Fruit fly (Drosophila melanogaster) whole organism, embryonic: ENCODE results near the gene SamDC.

Experiments used
- CG12659 ChIP-seq: fragments of 200-800 bp; sonication (Bioruptor generic); optimal IDR thresholded peaks from 3 replicates; lab custom pipeline; 2017; ENCODE audit warnings: mild to moderate bottlenecking, missing biosample characterization, missing genetic modification reagents, missing genetic modification characterization
- CG12942 ChIP-seq: fragments of 200-800 bp; sonication (Bioruptor generic); optimal IDR thresholded peaks from 3 replicates; lab custom pipeline; 2016; ENCODE audit warnings: missing biosample characterization, missing genetic modification characterization
- CG13624 ChIP-seq: fragments of 200-800 bp; sonication (Bioruptor generic); optimal IDR thresholded peaks from 2 replicates; lab custom pipeline; 2016; ENCODE audit warnings: missing biosample characterization, missing genetic modification characterization
- CG14710 ChIP-seq: fragments of 200-800 bp; sonication (Bioruptor generic); optimal IDR thresholded peaks from 3 replicates; lab custom pipeline; 2019; ENCODE audit warnings: missing biosample characterization, mild to moderate bottlenecking, missing genetic modification characterization, moderate library complexity
- CG15011 ChIP-seq: fragments of 200-800 bp; sonication (Bioruptor generic); optimal IDR thresholded peaks from 3 replicates; lab custom pipeline; 2018; ENCODE audit warnings: missing biosample characterization, mild to moderate bottlenecking, missing genetic modification characterization
- CG15514 ChIP-seq: fragments of 200-800 bp; sonication (Bioruptor generic); optimal IDR thresholded peaks from 3 replicates; lab custom pipeline; 2017; ENCODE audit warnings: missing biosample characterization, missing genetic modification characterization, mild to moderate bottlenecking, moderate library complexity, missing genetic modification reagents
- CG1603 ChIP-seq: fragments of 200-800 bp; sonication (Bioruptor generic); optimal IDR thresholded peaks from 2 replicates; lab custom pipeline; 2019; ENCODE audit warnings: missing biosample characterization, mild to moderate bottlenecking, missing genetic modification characterization, moderate library complexity
- CG2116 ChIP-seq: fragments of 200-800 bp; sonication (Bioruptor generic); optimal IDR thresholded peaks from 3 replicates; lab custom pipeline; 2018; ENCODE audit warnings: missing biosample characterization, mild to moderate bottlenecking, missing genetic modification characterization
- CG2202 ChIP-seq: fragments of 200-800 bp; sonication (Bioruptor generic); optimal IDR thresholded peaks from 2 replicates; lab custom pipeline; 2018; ENCODE audit warnings: missing biosample characterization, mild to moderate bottlenecking, missing genetic modification characterization
- CG30020 ChIP-seq: fragments of 200-800 bp; optimal IDR thresholded peaks from 2 replicates; lab custom pipeline; 2019; ENCODE audit warnings: missing biosample characterization, mild to moderate bottlenecking, missing genetic modification characterization, moderate library complexity
- CG31224 ChIP-seq: fragments of 200-800 bp; sonication (Bioruptor generic); IDR thresholded peaks from 2 replicates; pipeline ENCODE4 v1.3.6; 2022; ENCODE audit warnings: missing biosample characterization, missing genetic modification characterization
- CG31441 ChIP-seq: fragments of 200-800 bp; sonication (Bioruptor generic); IDR thresholded peaks from 2 replicates; pipeline ENCODE4 v1.3.6; 2022; ENCODE audit warnings: missing biosample characterization, missing genetic modification characterization
- CG3838 ChIP-seq: fragments of 200-800 bp; sonication (Bioruptor generic); optimal IDR thresholded peaks from 3 replicates; lab custom pipeline; 2016; ENCODE audit warnings: missing biosample characterization, missing genetic modification characterization
- CG42726 ChIP-seq: fragments of 200-800 bp; sonication (Bioruptor generic); IDR thresholded peaks from 2 replicates; pipeline ENCODE4 v1.3.6; 2022; ENCODE audit warnings: missing biosample characterization, missing genetic modification characterization; ENCODE audit not compliant: partially characterized antibody
- CG43689 ChIP-seq: fragments of 200-800 bp; sonication (Bioruptor generic); IDR thresholded peaks from 2 replicates; pipeline ENCODE4 v1.3.6; 2022; ENCODE audit warnings: missing biosample characterization, missing genetic modification characterization
- CG6854 ChIP-seq: fragments of 200-800 bp; sonication (Bioruptor generic); optimal IDR thresholded peaks from 3 replicates; lab custom pipeline; 2017; ENCODE audit warnings: missing biosample characterization, mild to moderate bottlenecking, missing genetic modification characterization
- CG7987 ChIP-seq: fragments of 200-800 bp; sonication (Bioruptor generic); optimal IDR thresholded peaks from 2 replicates; lab custom pipeline; 2018; ENCODE audit warnings: missing biosample characterization, mild to moderate bottlenecking, missing genetic modification characterization, moderate library complexity
- CG8290 ChIP-seq, 3 experiments: fragments of 200-800 bp; sonication (Bioruptor generic); optimal IDR thresholded peaks; 2 replicates each; lab custom pipeline; 2016 to 2019; ENCODE audit warnings: missing biosample characterization in 3 of 3, missing genetic modification characterization in 3 of 3, mild to moderate bottlenecking in 2 of 3, moderate library complexity in 1 of 3
- CG9797 ChIP-seq: fragments of 200-800 bp; sonication (Bioruptor generic); optimal IDR thresholded peaks from 3 replicates; lab custom pipeline; 2018; ENCODE audit warnings: missing biosample characterization, mild to moderate bottlenecking, missing genetic modification characterization
- CG9876 ChIP-seq: fragments of 200-800 bp; sonication (Bioruptor generic); optimal IDR thresholded peaks from 2 replicates; lab custom pipeline; 2016; ENCODE audit warnings: missing biosample characterization, missing genetic modification characterization
- D19A ChIP-seq: fragments of 200-800 bp; optimal IDR thresholded peaks from 3 replicates; lab custom pipeline; 2019; ENCODE audit warnings: missing biosample characterization, mild to moderate bottlenecking, missing genetic modification characterization, moderate library complexity
- D19B ChIP-seq: fragments of 200-800 bp; sonication (Bioruptor generic); optimal IDR thresholded peaks from 2 replicates; lab custom pipeline; 2017; ENCODE audit warnings: missing biosample characterization, mild to moderate bottlenecking, missing genetic modification characterization
- Dip3 ChIP-seq: fragments of 200-800 bp; sonication (Bioruptor generic); optimal IDR thresholded peaks from 3 replicates; lab custom pipeline; 2016; ENCODE audit warnings: missing biosample characterization, missing genetic modification characterization
- Doc3 ChIP-seq: fragments of 200-800 bp; sonication (Bioruptor generic); IDR thresholded peaks from 3 replicates; pipeline ENCODE4 v1.3.6; 2022; ENCODE audit warnings: missing biosample characterization, missing genetic modification characterization; ENCODE audit not compliant: partially characterized antibody
- E2f2 ChIP-seq: fragments of 200-800 bp; sonication (Bioruptor generic); IDR thresholded peaks from 2 replicates; pipeline ENCODE4 v1.3.6; 2022; ENCODE audit warnings: missing biosample characterization, missing genetic modification characterization
- Fer1 ChIP-seq: fragments of 200-800 bp; sonication (Bioruptor generic); optimal IDR thresholded peaks from 2 replicates; lab custom pipeline; 2017; ENCODE audit warnings: missing biosample characterization, mild to moderate bottlenecking, missing genetic modification characterization
- NC2β ChIP-seq: fragments of 200-800 bp; sonication (Bioruptor generic); optimal IDR thresholded peaks from 2 replicates; lab custom pipeline; 2016; ENCODE audit warnings: missing biosample characterization, missing genetic modification characterization
- Pdp1 ChIP-seq, 2 experiments: fragments of 200-800 bp; sonication (Bioruptor generic); optimal IDR thresholded peaks; 3 replicates each; lab custom pipeline; 2016; ENCODE audit warnings: missing biosample characterization in 2 of 2, missing genetic modification characterization in 2 of 2, mild to moderate bottlenecking in 1 of 2, moderate library complexity in 1 of 2
- Ravus ChIP-seq: fragments of 200-800 bp; sonication (Bioruptor generic); IDR thresholded peaks from 2 replicates; pipeline ENCODE4 v1.3.6; 2022; ENCODE audit warnings: missing biosample characterization, missing genetic modification characterization
- bowl ChIP-seq: fragments of 200-800 bp; sonication (Bioruptor generic); IDR thresholded peaks from 2 replicates; pipeline ENCODE4 v1.3.6; 2022; ENCODE audit warnings: missing biosample characterization, missing genetic modification characterization
- fd102C ChIP-seq: fragments of 200-800 bp; sonication (Bioruptor generic); optimal IDR thresholded peaks from 2 replicates; lab custom pipeline; 2018; ENCODE audit warnings: missing biosample characterization, mild to moderate bottlenecking, missing genetic modification characterization, moderate library complexity
- fd64A ChIP-seq: fragments of 200-800 bp; sonication (Bioruptor generic); optimal IDR thresholded peaks from 3 replicates; lab custom pipeline; 2018; ENCODE audit warnings: missing biosample characterization, mild to moderate bottlenecking, missing genetic modification characterization
- gfzf ChIP-seq: fragments of 200-800 bp; sonication (Bioruptor generic); optimal IDR thresholded peaks from 2 replicates; lab custom pipeline; 2016; ENCODE audit warnings: missing biosample characterization, mild to moderate bottlenecking, missing genetic modification characterization, moderate library complexity
- nau ChIP-seq: fragments of 200-800 bp; sonication (Bioruptor generic); optimal IDR thresholded peaks from 3 replicates; lab custom pipeline; 2017; ENCODE audit warnings: missing biosample characterization, mild to moderate bottlenecking, missing genetic modification characterization, missing genetic modification reagents
- nerfin-1 ChIP-seq: fragments of 200-800 bp; sonication (Bioruptor generic); optimal IDR thresholded peaks from 3 replicates; lab custom pipeline; 2019; ENCODE audit warnings: missing biosample characterization, mild to moderate bottlenecking, missing genetic modification characterization, moderate library complexity
- pzg ChIP-seq: fragments of 200-800 bp; sonication (Bioruptor generic); optimal IDR thresholded peaks from 3 replicates; lab custom pipeline; 2018; ENCODE audit warnings: missing biosample characterization, mild to moderate bottlenecking, missing genetic modification characterization, moderate library complexity
- row ChIP-seq: fragments of 200-800 bp; sonication (Bioruptor generic); IDR thresholded peaks from 3 replicates; pipeline ENCODE4 v1.3.6; 2022; ENCODE audit warnings: missing biosample characterization, missing genetic modification characterization
- sens ChIP-seq: fragments of 200-800 bp; sonication (Bioruptor generic); peaks from one replicate; lab custom pipeline; 2016; ENCODE audit warnings: missing biosample characterization, missing genetic modification characterization
- so ChIP-seq: fragments of 200-800 bp; sonication (Bioruptor generic); IDR thresholded peaks from 3 replicates; pipeline ENCODE4 v1.3.6; 2022; ENCODE audit warnings: missing biosample characterization, missing genetic modification characterization
- sug ChIP-seq: fragments of 200-800 bp; optimal IDR thresholded peaks from 2 replicates; lab custom pipeline; 2019; ENCODE audit warnings: missing biosample characterization, mild to moderate bottlenecking, missing genetic modification characterization, moderate library complexity
- trh ChIP-seq: fragments of 200-800 bp; sonication (Bioruptor generic); optimal IDR thresholded peaks from 2 replicates; lab custom pipeline; 2016; ENCODE audit warnings: missing biosample characterization, missing genetic modification characterization
- tup ChIP-seq: fragments of 200-800 bp; sonication (Bioruptor generic); optimal IDR thresholded peaks from 2 replicates; lab custom pipeline; 2016; ENCODE audit warnings: missing biosample characterization, mild to moderate bottlenecking, missing genetic modification characterization, moderate library complexity
- unc-4 ChIP-seq: fragments of 200-800 bp; sonication (Bioruptor generic); IDR thresholded peaks from 2 replicates; pipeline ENCODE4 v1.3.6; 2022; ENCODE audit warnings: missing biosample characterization, missing genetic modification characterization; ENCODE audit not compliant: partially characterized antibody
- wek ChIP-seq: fragments of 200-800 bp; sonication (Bioruptor generic); optimal IDR thresholded peaks from 3 replicates; lab custom pipeline; 2018; ENCODE audit warnings: missing biosample characterization, mild to moderate bottlenecking, missing genetic modification characterization, moderate library complexity

SamDC gene

dm6 chr2L:10321612-10322011 lies 17.6 kb upstream of the SamDC start (continued):
- TF ChIP-seq pzg (GFP tag; lab: Kevin White, UChicago) (peak; percentile 18), so (GFP tag; lab: Robert Waterston, UW) (peak; percentile 58; the same call in 1 of the 3 replicates), CG13624 (GFP tag; lab: Kevin White, UChicago) (no peak), CG7987 (GFP tag; lab: Kevin White, UChicago) (peak; percentile 10), CG9876 (GFP tag; lab: Kevin White, UChicago) (no peak), fd64A (no peak), Ravus (GFP tag; lab: Robert Waterston, UW) (no peak), Fer1 (GFP tag; lab: Kevin White, UChicago) (peak; percentile 56), CG12659 (GFP tag; lab: Kevin White, UChicago) (peak; percentile 13), CG3838 (GFP tag; lab: Kevin White, UChicago) (no peak)
- TF ChIP-seq, all 482 proteins: peak for 51

- peak; percentile 18 for TF ChIP-seq D19A (tag; lab: Kevin White, UChicago)
- no peak for TF ChIP-seq CG2202 (tag; lab: Kevin White, UChicago)
- no peak for TF ChIP-seq nau (GFP tag; lab: Kevin White, UChicago)
- TF ChIP-seq trh (GFP tag; lab: Kevin White, UChicago): no peak
- TF ChIP-seq CG31224 (GFP tag; lab: Robert Waterston, UW): no peak
- TF ChIP-seq CG43689: no peak
- TF ChIP-seq fd102C (GFP tag; lab: Kevin White, UChicago): no peak
- no peak for TF ChIP-seq nerfin-1 (tag; lab: Kevin White, UChicago)
- TF ChIP-seq wek (GFP tag; lab: Kevin White, UChicago): no peak
- no peak for TF ChIP-seq CG31441 (GFP tag; lab: Robert Waterston, UW)
- no peak for TF ChIP-seq tup (GFP tag; lab: Kevin White, UChicago)
- TF ChIP-seq CG6854: no peak
- TF ChIP-seq fd64A: no peak
- peak; percentile 50 for TF ChIP-seq sens (GFP tag; lab: Kevin White, UChicago)
- TF ChIP-seq CG15514 (GFP tag; lab: Kevin White, UChicago): no peak
- TF ChIP-seq CG12942 (GFP tag; lab: Kevin White, UChicago): no peak
These were observed 17.1 kb upstream of the SamDC start, which contains the start of gene CG4995 for dm6 chr2L:10322176-10322575. Gene CG4995, plus strand, starts transcription at chr2L:10322476.

dm6 chr2L:10322773-10323487 lies 16.3 kb upstream of the SamDC start, which contains the start of gene CG5381:
Gene CG5381, minus strand, starts transcription at chr2L:10323102.
- TF ChIP-seq sug (tag; lab: Kevin White, UChicago) (peak; percentile 15), Pdp1 (GFP tag; optimal IDR thresholded peaks at IDR 0.05; lab: Kevin White, UChicago) (peak in 1 of 2 experiments; percentile 82), D19B (GFP tag; lab: Kevin White, UChicago) (peak; percentile 96), Dip3 (GFP tag; lab: Kevin White, UChicago) (no peak), row (GFP tag; lab: Robert Waterston, UW) (peak; percentile 44; the same call in 2 of the 3 replicates), Doc3 (GFP tag; lab: Robert Waterston, UW) (no peak)

- TF ChIP-seq E2f2 (GFP tag; lab: Robert Waterston, UW) (peak; percentile 80), CG2116 (GFP tag; lab: Kevin White, UChicago) (peak; percentile 5), gfzf (GFP tag; lab: Kevin White, UChicago) (peak; percentile 64), CG15011 (GFP tag; lab: Kevin White, UChicago) (no peak), pzg (GFP tag; lab: Kevin White, UChicago) (peak; percentile 40), CG14710 (peak; percentile 7), CG42726 (no peak), CG8290 (GFP tag; optimal IDR thresholded peaks at IDR 0.05; lab: Kevin White, UChicago) (peak; percentile 46), CG8290 (tag; optimal IDR thresholded peaks at IDR 0.05; lab: Kevin White, UChicago) (no peak), bowl (no peak), CG30020 (tag; lab: Kevin White, UChicago) (peak; percentile 89), unc-4 (no peak), CG1603 (peak; percentile 95), row (GFP tag; lab: Robert Waterston, UW) (peak; percentile 39; the same call in 2 of the 3 replicates), CG9797 (GFP tag; lab: Kevin White, UChicago) (peak; percentile 59), NC2β (no peak)
These were observed 11.5 kb upstream of the SamDC start, which contains the start of gene RnrL for dm6 chr2L:10327790-10328189. Gene RnrL, minus strand, starts transcription at chr2L:10327943.
